Fruit fly (Drosophila melanogaster) whole organism, embryonic: ENCODE measurements around the gene CG6481.

Experiments used
- Abd-B ChIP-seq: fragments of 200-800 bp; sonication (Bioruptor generic); optimal IDR thresholded peaks from 2 replicates; lab custom pipeline; 2018; ENCODE audit warnings: missing biosample characterization, mild to moderate bottlenecking, missing genetic modification characterization, moderate library complexity
- Aef1 ChIP-seq: fragments of 200-800 bp; sonication (Bioruptor generic); IDR thresholded peaks from 3 replicates; pipeline ENCODE4 v1.3.6; 2022; ENCODE audit warnings: missing biosample characterization, missing genetic modification characterization
- BtbVII ChIP-seq: fragments of 200-800 bp; sonication (Bioruptor generic); optimal IDR thresholded peaks from 3 replicates; lab custom pipeline; 2017; ENCODE audit warnings: missing biosample characterization, mild to moderate bottlenecking, missing genetic modification characterization
- CG1024 ChIP-seq: fragments of 200-800 bp; sonication (Bioruptor generic); IDR thresholded peaks from 2 replicates; pipeline ENCODE4 v1.3.6; 2022; ENCODE audit warnings: missing biosample characterization, missing genetic modification characterization
- CG10366 ChIP-seq: fragments of 200-800 bp; sonication (Bioruptor generic); IDR thresholded peaks from 2 replicates; pipeline ENCODE4 v1.3.6; 2022; ENCODE audit warnings: missing biosample characterization, missing genetic modification characterization
- CG10543 ChIP-seq: fragments of 200-800 bp; sonication (Bioruptor generic); optimal IDR thresholded peaks from 3 replicates; lab custom pipeline; 2017; ENCODE audit warnings: missing biosample characterization, mild to moderate bottlenecking, missing genetic modification characterization, moderate library complexity
- CG1603 ChIP-seq: fragments of 200-800 bp; sonication (Bioruptor generic); optimal IDR thresholded peaks from 2 replicates; lab custom pipeline; 2019; ENCODE audit warnings: missing biosample characterization, mild to moderate bottlenecking, missing genetic modification characterization, moderate library complexity
- CG18011 ChIP-seq: fragments of 200-800 bp; sonication (Bioruptor generic); optimal IDR thresholded peaks from 2 replicates; lab custom pipeline; 2017; ENCODE audit warnings: missing biosample characterization, missing genetic modification characterization, mild to moderate bottlenecking, moderate library complexity, missing genotype
- CG18599 ChIP-seq: fragments of 200-800 bp; sonication (Bioruptor generic); optimal IDR thresholded peaks from 3 replicates; lab custom pipeline; 2017; ENCODE audit warnings: missing biosample characterization, missing genetic modification characterization, mild to moderate bottlenecking, moderate library complexity, missing genetic modification reagents
- CG2129 ChIP-seq: fragments of 200-800 bp; sonication (Bioruptor generic); IDR thresholded peaks from 2 replicates; pipeline ENCODE4 v1.3.6; 2022; ENCODE audit warnings: missing biosample characterization, missing genetic modification characterization; ENCODE audit not compliant: partially characterized antibody
- CG2678 ChIP-seq: fragments of 200-800 bp; sonication (Bioruptor generic); optimal IDR thresholded peaks from 3 replicates; lab custom pipeline; 2019; ENCODE audit warnings: missing biosample characterization, mild to moderate bottlenecking, missing genetic modification characterization, moderate library complexity
- CG3065 ChIP-seq: fragments of 200-800 bp; sonication (Bioruptor generic); optimal IDR thresholded peaks from 2 replicates; lab custom pipeline; 2016; ENCODE audit warnings: missing biosample characterization, missing genetic modification characterization
- CG32767 ChIP-seq: fragments of 200-800 bp; sonication (Bioruptor generic); IDR thresholded peaks from 2 replicates; pipeline ENCODE4 v1.3.6; 2022; ENCODE audit warnings: missing biosample characterization, missing genetic modification characterization
- CG34422 ChIP-seq: fragments of 200-800 bp; sonication (Bioruptor generic); IDR thresholded peaks from 3 replicates; pipeline ENCODE4 v1.3.6; 2022; ENCODE audit warnings: missing biosample characterization, missing genetic modification characterization
- CG4282 ChIP-seq: fragments of 200-800 bp; sonication (Bioruptor generic); optimal IDR thresholded peaks from 2 replicates; lab custom pipeline; 2016; ENCODE audit warnings: missing biosample characterization, missing genetic modification characterization
- CG43689 ChIP-seq: fragments of 200-800 bp; sonication (Bioruptor generic); IDR thresholded peaks from 2 replicates; pipeline ENCODE4 v1.3.6; 2022; ENCODE audit warnings: missing biosample characterization, missing genetic modification characterization
- CG7839 ChIP-seq: fragments of 200-800 bp; sonication (Bioruptor generic); optimal IDR thresholded peaks from 3 replicates; lab custom pipeline; 2018; ENCODE audit warnings: missing biosample characterization, mild to moderate bottlenecking, missing genetic modification characterization, moderate library complexity
- CG8478 ChIP-seq: fragments of >200 bp; optimal IDR thresholded peaks from 2 replicates; lab custom pipeline; 2018
- CG9437 ChIP-seq: fragments of 200-800 bp; sonication (Bioruptor generic); optimal IDR thresholded peaks from 2 replicates; lab custom pipeline; 2018; ENCODE audit warnings: missing biosample characterization, mild to moderate bottlenecking, missing genetic modification characterization
- CG9727 ChIP-seq: fragments of 200-800 bp; sonication (Bioruptor generic); optimal IDR thresholded peaks from 3 replicates; lab custom pipeline; 2017; ENCODE audit warnings: missing biosample characterization, mild to moderate bottlenecking, missing genetic modification characterization
- CG9797 ChIP-seq: fragments of 200-800 bp; sonication (Bioruptor generic); optimal IDR thresholded peaks from 3 replicates; lab custom pipeline; 2018; ENCODE audit warnings: missing biosample characterization, mild to moderate bottlenecking, missing genetic modification characterization
- CoRest ChIP-seq: fragments of 200-800 bp; sonication (Bioruptor generic); optimal IDR thresholded peaks from 3 replicates; lab custom pipeline; 2018; ENCODE audit warnings: missing biosample characterization, mild to moderate bottlenecking, missing genetic modification characterization, moderate library complexity
- ERR ChIP-seq: fragments of 200-800 bp; sonication (Bioruptor generic); optimal IDR thresholded peaks from 2 replicates; lab custom pipeline; 2016; ENCODE audit warnings: missing biosample characterization, missing genetic modification characterization
- Hr51 ChIP-seq, 2 experiments: fragments of 200-800 bp; sonication (Bioruptor generic); optimal IDR thresholded peaks; 2 replicates in 1 of 2; 3 replicates in 1 of 2; lab custom pipeline; 2016 to 2018; ENCODE audit warnings: missing biosample characterization in 2 of 2, missing genetic modification characterization in 2 of 2, mild to moderate bottlenecking in 1 of 2, moderate library complexity in 1 of 2
- Kr ChIP-seq: fragments of 200-800 bp; sonication (Bioruptor generic); optimal IDR thresholded peaks from 2 replicates; lab custom pipeline; 2017; ENCODE audit warnings: missing biosample characterization, mild to moderate bottlenecking, missing genetic modification characterization
- MESR4 ChIP-seq: fragments of 200-800 bp; sonication (Bioruptor generic); optimal IDR thresholded peaks from 2 replicates; lab custom pipeline; 2018; ENCODE audit warnings: missing biosample characterization, mild to moderate bottlenecking, missing genetic modification characterization, moderate library complexity
- Mad ChIP-seq: fragments of 200-800 bp; sonication (Bioruptor generic); optimal IDR thresholded peaks from 2 replicates; lab custom pipeline; 2016; ENCODE audit warnings: missing biosample characterization, missing genetic modification characterization
- Med ChIP-seq: fragments of 200-800 bp; sonication (Bioruptor generic); peaks from one replicate; lab custom pipeline; 2016; ENCODE audit warnings: missing biosample characterization, missing genetic modification characterization, mild to moderate bottlenecking, inconsistent platforms, moderate library complexity
- Meics ChIP-seq: fragments of 200-800 bp; sonication (Bioruptor generic); optimal IDR thresholded peaks from 2 replicates; lab custom pipeline; 2017; ENCODE audit warnings: missing biosample characterization, mild to moderate bottlenecking, missing genetic modification characterization
- Mrtf ChIP-seq: fragments of 200-800 bp; sonication (Bioruptor generic); IDR thresholded peaks from 3 replicates; pipeline ENCODE4 v1.3.6; 2022; ENCODE audit warnings: missing biosample characterization, missing genetic modification characterization
- NC2β ChIP-seq: fragments of 200-800 bp; sonication (Bioruptor generic); optimal IDR thresholded peaks from 2 replicates; lab custom pipeline; 2016; ENCODE audit warnings: missing biosample characterization, missing genetic modification characterization
- Poxn ChIP-seq: fragments of 200-800 bp; sonication (Bioruptor generic); IDR thresholded peaks from 2 replicates; pipeline ENCODE4 v1.3.6; 2022; ENCODE audit warnings: missing biosample characterization, missing genetic modification characterization
- Ptx1 ChIP-seq: fragments of 200-800 bp; sonication (Bioruptor generic); IDR thresholded peaks from 2 replicates; pipeline ENCODE4 v1.3.6; 2022; ENCODE audit warnings: missing biosample characterization, missing genetic modification characterization
- Usf ChIP-seq: fragments of 200-800 bp; sonication (Bioruptor generic); optimal IDR thresholded peaks from 2 replicates; lab custom pipeline; 2017; ENCODE audit warnings: missing genotype, missing biosample characterization, missing genetic modification characterization
- ab ChIP-seq: fragments of 200-800 bp; sonication (Bioruptor generic); optimal IDR thresholded peaks from 2 replicates; lab custom pipeline; 2016; ENCODE audit warnings: missing biosample characterization, missing genetic modification characterization
- corto ChIP-seq: fragments of 200-800 bp; sonication (Bioruptor generic); optimal IDR thresholded peaks from 2 replicates; lab custom pipeline; 2016; ENCODE audit warnings: missing biosample characterization, mild to moderate bottlenecking, missing genetic modification characterization, moderate library complexity
- gem ChIP-seq: fragments of 200-800 bp; sonication (Bioruptor generic); optimal IDR thresholded peaks from 2 replicates; lab custom pipeline; 2019; ENCODE audit warnings: missing biosample characterization, mild to moderate bottlenecking, missing genetic modification characterization, moderate library complexity
- gsb ChIP-seq: fragments of 200-800 bp; sonication (Bioruptor generic); IDR thresholded peaks from 2 replicates; pipeline ENCODE4 v1.3.6; 2022; ENCODE audit warnings: missing biosample characterization, missing genetic modification characterization
- hb ChIP-seq: fragments of 200-800 bp; sonication (Bioruptor generic); IDR thresholded peaks from 3 replicates; pipeline ENCODE4 v1.3.6; 2022; ENCODE audit warnings: missing biosample characterization, missing genetic modification characterization; ENCODE audit not compliant: partially characterized antibody
- knrl ChIP-seq: fragments of 200-800 bp; sonication (Bioruptor generic); IDR thresholded peaks from 3 replicates; pipeline ENCODE4 v1.3.6; 2022; ENCODE audit warnings: missing biosample characterization, missing genetic modification characterization; ENCODE audit not compliant: partially characterized antibody
- lilli ChIP-seq: fragments of 200-800 bp; sonication (Bioruptor generic); optimal IDR thresholded peaks from 3 replicates; lab custom pipeline; 2016; ENCODE audit warnings: missing biosample characterization, missing genetic modification characterization
- lola ChIP-seq, 3 experiments: fragments of >200 bp in 2 of 3; fragments of 200-800 bp in 1 of 3; sonication (Bioruptor generic) in 1 of 3; optimal IDR thresholded peaks; 2 replicates each; lab custom pipeline; 2017 to 2019; ENCODE audit warnings: missing biosample characterization in 3 of 3, missing genetic modification characterization in 3 of 3, mild to moderate bottlenecking in 1 of 3, moderate library complexity in 1 of 3
- onecut ChIP-seq: fragments of 200-800 bp; sonication (Bioruptor generic); IDR thresholded peaks from 2 replicates; pipeline ENCODE4 v1.3.6; 2022; ENCODE audit warnings: missing biosample characterization, missing genetic modification characterization
- phol ChIP-seq: fragments of 200-800 bp; sonication (Bioruptor generic); optimal IDR thresholded peaks from 3 replicates; lab custom pipeline; 2018; ENCODE audit warnings: missing biosample characterization, mild to moderate bottlenecking, missing genetic modification characterization, moderate library complexity
- run ChIP-seq: fragments of 200-800 bp; sonication (Bioruptor generic); optimal IDR thresholded peaks from 3 replicates; lab custom pipeline; 2018; ENCODE audit warnings: missing biosample characterization, mild to moderate bottlenecking, missing genetic modification characterization
- sens-2 ChIP-seq: fragments of 200-800 bp; sonication (Bioruptor generic); IDR thresholded peaks from 2 replicates; pipeline ENCODE4 v1.3.6; 2022; ENCODE audit warnings: missing biosample characterization, missing genetic modification characterization
- sima ChIP-seq: fragments of 200-800 bp; sonication (Bioruptor generic); optimal IDR thresholded peaks from 2 replicates; lab custom pipeline; 2016; ENCODE audit warnings: missing biosample characterization, missing genetic modification characterization
- sqz ChIP-seq: fragments of 200-800 bp; sonication (Bioruptor generic); optimal IDR thresholded peaks from 3 replicates; lab custom pipeline; 2018; ENCODE audit warnings: missing biosample characterization, mild to moderate bottlenecking, missing genetic modification characterization
- ssp ChIP-seq: fragments of 200-800 bp; sonication (Bioruptor generic); IDR thresholded peaks from 2 replicates; pipeline ENCODE4 v1.3.6; 2022; ENCODE audit warnings: missing biosample characterization, missing genetic modification characterization
- trh ChIP-seq: fragments of 200-800 bp; sonication (Bioruptor generic); optimal IDR thresholded peaks from 2 replicates; lab custom pipeline; 2016; ENCODE audit warnings: missing biosample characterization, missing genetic modification characterization

CG6481 gene

dm6 chrX:18523146-18523812, 1.0 kb upstream of the CG6481 start (continued):
- TF ChIP-seq CG3065 (GFP tag; lab: Kevin White, UChicago) (no peak), CoRest (tag; lab: Kevin White, UChicago) (peak; percentile 13), hb (GFP tag; lab: Robert Waterston, UW) (no peak), Ptx1 (GFP tag; lab: Robert Waterston, UW) (no peak), ab (GFP tag; lab: Kevin White, UChicago) (no peak), Hr51 (GFP tag; optimal IDR thresholded peaks at IDR 0.05; lab: Kevin White, UChicago) (peak in 1 of 2 experiments; percentile 23), CG10366 (GFP tag; lab: Robert Waterston, UW) (no peak), CG34422 (GFP tag; lab: Robert Waterston, UW) (no peak), CG8478 (lab: Kevin White, UChicago) (no peak), CG1024 (GFP tag; lab: Robert Waterston, UW) (no peak), CG7839 (peak; percentile 39), Kr (no peak), NC2β (GFP tag; lab: Kevin White, UChicago) (no peak), sqz (GFP tag; lab: Kevin White, UChicago) (no peak), phol (no peak), CG9727 (GFP tag; lab: Kevin White, UChicago) (peak; percentile 53), CG18599 (GFP tag; lab: Kevin White, UChicago) (no peak), knrl (GFP tag; lab: Robert Waterston, UW) (no peak), CG9797 (no peak), Mrtf (GFP tag; lab: Robert Waterston, UW) (no peak), BtbVII (GFP tag; lab: Kevin White, UChicago) (no peak), CG18011 (GFP tag; lab: Kevin White, UChicago) (no peak), gem (tag; lab: Kevin White, UChicago) (peak; percentile 54), Meics (no peak), Med (GFP tag; lab: Kevin White, UChicago) (peak; percentile 11), CG9437 (GFP tag; lab: Kevin White, UChicago) (peak; percentile 16), CG32767 (GFP tag; lab: Robert Waterston, UW) (no peak), sens-2 (no peak), CG1603 (no peak), lola (GFP tag; optimal IDR thresholded peaks at IDR 0.05; lab: Kevin White, UChicago) (peak in 1 of 3 experiments; percentile 68), trh (GFP tag; lab: Kevin White, UChicago) (no peak), CG4282 (no peak), CG2678 (no peak), Poxn (GFP tag; lab: Robert Waterston, UW) (no peak), sima (GFP tag; lab: Kevin White, UChicago) (no peak), Abd-B (GFP tag; lab: Kevin White, UChicago) (no peak), ssp (GFP tag; lab: Robert Waterston, UW) (no peak), Mad (GFP tag; lab: Kevin White, UChicago) (no peak), Aef1 (GFP tag; lab: Robert Waterston, UW) (no peak), run (tag; lab: Kevin White, UChicago) (no peak), gsb (GFP tag; lab: Robert Waterston, UW) (no peak), CG10543 (GFP tag; lab: Kevin White, UChicago) (no peak), Usf (GFP tag; lab: Kevin White, UChicago) (no peak), MESR4 (GFP tag; lab: Kevin White, UChicago) (no peak), corto (GFP tag; lab: Kevin White, UChicago) (no peak), CG2129 (no peak), CG43689 (no peak), ERR (no peak), onecut (GFP tag; lab: Robert Waterston, UW) (no peak), lilli (GFP tag; lab: Kevin White, UChicago) (no peak)
